Fruit fly (Drosophila melanogaster) whole organism, wandering third instar larva: Measurements from ENCODE around the gene Polr3A.

ENCODE experiments used
- Abd-B ChIP-seq: fragments of >200 bp; optimal IDR thresholded peaks from 2 replicates; lab custom pipeline; 2017; ENCODE audit warnings: missing biosample characterization, missing genetic modification characterization
- CG32264 ChIP-seq: fragments of 200-800 bp; sonication (Bioruptor generic); optimal IDR thresholded peaks from 2 replicates; lab custom pipeline; 2016; ENCODE audit warnings: missing biosample characterization, missing genetic modification characterization
- CG9705 ChIP-seq: fragments of 200-800 bp; sonication (Bioruptor generic); optimal IDR thresholded peaks from 2 replicates; lab custom pipeline; 2018; ENCODE audit warnings: missing biosample characterization, mild to moderate bottlenecking, missing genetic modification characterization
- CrebA ChIP-seq: fragments of 200-800 bp; sonication (Bioruptor generic); optimal IDR thresholded peaks from 2 replicates; lab custom pipeline; 2016; ENCODE audit warnings: missing biosample characterization, mild to moderate bottlenecking, missing genetic modification characterization, borderline replicate concordance
- Dfd ChIP-seq: fragments of >200 bp; optimal IDR thresholded peaks from 2 replicates; lab custom pipeline; 2017; ENCODE audit warnings: missing biosample characterization, missing genetic modification characterization
- Dif ChIP-seq: fragments of 200-275, 200-300 bp; sonication (Bioruptor generic); optimal IDR thresholded peaks from 2 replicates; lab custom pipeline; 2018; ENCODE audit warnings: missing biosample characterization, missing genetic modification characterization; ENCODE audit not compliant: partially characterized antibody
- GATAd ChIP-seq: sonication (Bioruptor generic); optimal IDR thresholded peaks from 2 replicates; lab custom pipeline; 2016; ENCODE audit warnings: missing biosample characterization, missing genetic modification characterization
- HLH106 ChIP-seq: fragments of 200-800 bp; optimal IDR thresholded peaks from 3 replicates; lab custom pipeline; 2019; ENCODE audit warnings: missing biosample characterization, mild to moderate bottlenecking, missing genetic modification characterization, moderate library complexity
- Hr78 ChIP-seq: fragments of >200 bp; optimal IDR thresholded peaks from 2 replicates; lab custom pipeline; 2017; ENCODE audit warnings: missing biosample characterization, missing genetic modification characterization
- Hr83 ChIP-seq: fragments of 200-300 bp; sonication (Bioruptor generic); optimal IDR thresholded peaks from 2 replicates; lab custom pipeline; 2016; ENCODE audit warnings: missing biosample characterization, mild to moderate bottlenecking, missing genetic modification characterization, moderate library complexity; ENCODE audit not compliant: poor library complexity, severe bottlenecking
- Jra ChIP-seq: sonication (Bioruptor generic); optimal IDR thresholded peaks from 2 replicates; lab custom pipeline; 2016; ENCODE audit warnings: missing biosample characterization, missing genetic modification characterization
- Mio ChIP-seq: sonication (Bioruptor generic); optimal IDR thresholded peaks from 2 replicates; lab custom pipeline; 2016; ENCODE audit warnings: missing biosample characterization, missing genetic modification characterization
- Myc ChIP-seq: fragments of >200 bp; optimal IDR thresholded peaks from 2 replicates; lab custom pipeline; 2017
- N ChIP-seq: fragments of >200 bp; optimal IDR thresholded peaks from 2 replicates; lab custom pipeline; 2018; ENCODE audit warnings: missing biosample characterization, missing external identifiers, missing genetic modification characterization
- OdsH ChIP-seq: fragments of 200-800 bp; sonication (Bioruptor generic); optimal IDR thresholded peaks from 2 replicates; lab custom pipeline; 2016; ENCODE audit warnings: missing biosample characterization, mild to moderate bottlenecking, missing genetic modification characterization
- Rel ChIP-seq, 2 experiments: fragments of 200-800 bp; sonication (Bioruptor generic) in 1 of 2; optimal IDR thresholded peaks; 2 replicates in 1 of 2; 3 replicates in 1 of 2; lab custom pipeline; 2016 to 2019; ENCODE audit warnings: mild to moderate bottlenecking in 2 of 2, missing biosample characterization in 2 of 2, missing genetic modification characterization in 2 of 2, moderate library complexity in 1 of 2
- Sp1 ChIP-seq: fragments of 200-800 bp; sonication (Bioruptor generic); optimal IDR thresholded peaks from 3 replicates; lab custom pipeline; 2019; ENCODE audit warnings: missing biosample characterization, mild to moderate bottlenecking, missing genetic modification characterization, moderate library complexity
- Vsx2 ChIP-seq: fragments of 200-300, 225-300 bp; sonication (Bioruptor generic); optimal IDR thresholded peaks from 2 replicates; lab custom pipeline; 2018; ENCODE audit warnings: missing biosample characterization, missing genetic modification characterization; ENCODE audit not compliant: partially characterized antibody
- br ChIP-seq: fragments of 200-800 bp; sonication (Bioruptor generic); optimal IDR thresholded peaks from 2 replicates; lab custom pipeline; 2016; ENCODE audit warnings: missing biosample characterization, missing genetic modification characterization
- brk ChIP-seq: fragments of 200-800 bp; sonication (Bioruptor generic); optimal IDR thresholded peaks from 2 replicates; lab custom pipeline; 2016; ENCODE audit warnings: missing biosample characterization, mild to moderate bottlenecking, missing genetic modification characterization
- dl ChIP-seq, 2 experiments: fragments of 175-275, 200-275 bp in 1 of 2; fragments of 200-275 bp in 1 of 2; sonication (Bioruptor generic); optimal IDR thresholded peaks; lab custom pipeline; 2018; ENCODE audit warnings: mild to moderate bottlenecking in 2 of 2, missing biosample characterization in 2 of 2, missing genetic modification characterization in 2 of 2, moderate library complexity in 2 of 2; ENCODE audit not compliant: partially characterized antibody in 2 of 2, insufficient read depth in 1 of 2
- dmrt93B ChIP-seq: fragments of 200-800 bp; sonication (Bioruptor generic); optimal IDR thresholded peaks from 2 replicates; lab custom pipeline; 2018; ENCODE audit warnings: missing biosample characterization, mild to moderate bottlenecking, missing genetic modification characterization
- dsf ChIP-seq: sonication (Bioruptor generic); optimal IDR thresholded peaks from 2 replicates; lab custom pipeline; 2016; ENCODE audit warnings: missing biosample characterization, missing genetic modification characterization, borderline replicate concordance
- ey ChIP-seq: fragments of 200-800 bp; sonication (Bioruptor generic); optimal IDR thresholded peaks from 2 replicates; lab custom pipeline; 2016; ENCODE audit warnings: missing biosample characterization, missing genetic modification characterization
- foxo ChIP-seq, 2 experiments: fragments of 200-800 bp; sonication (Bioruptor generic); optimal IDR thresholded peaks; 2 replicates in 1 of 2; 3 replicates in 1 of 2; lab custom pipeline; 2016 to 2017; ENCODE audit warnings: missing biosample characterization in 2 of 2, missing genetic modification characterization in 2 of 2
- fru ChIP-seq: fragments of 200-800 bp; sonication (Bioruptor generic); optimal IDR thresholded peaks from 3 replicates; lab custom pipeline; 2016; ENCODE audit warnings: missing biosample characterization, mild to moderate bottlenecking, missing genetic modification characterization
- h ChIP-seq: fragments of 200-800 bp; sonication (Bioruptor generic); optimal IDR thresholded peaks from 3 replicates; lab custom pipeline; 2016; ENCODE audit warnings: missing biosample characterization, mild to moderate bottlenecking, missing genetic modification characterization
- jim ChIP-seq: fragments of 175-275, 200-325 bp; sonication (Bioruptor generic); optimal IDR thresholded peaks from 2 replicates; lab custom pipeline; 2016; ENCODE audit warnings: missing biosample characterization, mild to moderate bottlenecking, missing genetic modification characterization
- lola ChIP-seq: fragments of >200 bp; optimal IDR thresholded peaks from 2 replicates; lab custom pipeline; 2017; ENCODE audit warnings: missing biosample characterization, missing genetic modification characterization
- pan ChIP-seq: fragments of >200 bp; optimal IDR thresholded peaks from 2 replicates; lab custom pipeline; 2017
- psq ChIP-seq: fragments of 200-800 bp; sonication (Bioruptor generic); optimal IDR thresholded peaks from 3 replicates; lab custom pipeline; 2017; ENCODE audit warnings: missing biosample characterization, mild to moderate bottlenecking, missing genetic modification characterization, moderate library complexity
- rgr ChIP-seq: fragments of 200-800 bp; sonication (Bioruptor generic); optimal IDR thresholded peaks from 3 replicates; lab custom pipeline; 2016; ENCODE audit warnings: missing biosample characterization, mild to moderate bottlenecking, missing genetic modification characterization
- sv ChIP-seq: fragments of 200-800 bp; sonication (Bioruptor generic); optimal IDR thresholded peaks from 3 replicates; lab custom pipeline; 2016; ENCODE audit warnings: missing biosample characterization, missing genetic modification characterization
- tai ChIP-seq: sonication (Bioruptor generic); optimal IDR thresholded peaks from 2 replicates; lab custom pipeline; 2016; ENCODE audit warnings: missing biosample characterization, missing genetic modification characterization
- usp ChIP-seq: fragments of >200 bp; optimal IDR thresholded peaks from 2 replicates; lab custom pipeline; 2017; ENCODE audit warnings: missing biosample characterization, missing genetic modification characterization
- woc ChIP-seq: sonication (Bioruptor generic); optimal IDR thresholded peaks from 2 replicates; lab custom pipeline; 2016; ENCODE audit warnings: missing biosample characterization, mild to moderate bottlenecking, missing genetic modification characterization

Gene Polr3A

dm6 chrX:15762723-15763122 is at the start of gene Polr3A:
Polr3A (plus strand) TSS chrX:15762956.
- TF ChIP-seq CG32264 (GFP tag; lab: Kevin White, UChicago) = no peak
- no peak for TF ChIP-seq dmrt93B
- no peak for TF ChIP-seq dl (GFP tag; optimal IDR thresholded peaks at IDR 0.05; lab: Kevin White, UChicago; ENCODE audit: insufficient read depth in 1 of 2, partially characterized antibody in 2 of 2)
- TF ChIP-seq Hr83 (GFP tag; lab: Kevin White, UChicago) = no peak
- no peak for TF ChIP-seq OdsH (GFP tag; lab: Kevin White, UChicago)
- TF ChIP-seq N = no peak
- TF ChIP-seq HLH106 (tag; lab: Kevin White, UChicago) = no peak
- no peak for TF ChIP-seq Dfd
- TF ChIP-seq dsf (GFP tag; lab: Kevin White, UChicago) = no peak
- TF ChIP-seq Abd-B (GFP tag; lab: Kevin White, UChicago) = no peak
- TF ChIP-seq Vsx2 = no peak
- no peak for TF ChIP-seq brk (GFP tag; lab: Kevin White, UChicago)
- TF ChIP-seq CrebA = no peak
- TF ChIP-seq Hr78 (GFP tag; lab: Kevin White, UChicago) = no peak

- no peak for TF ChIP-seq Dif (GFP tag; lab: Kevin White, UChicago)
- TF ChIP-seq jim (GFP tag; lab: Kevin White, UChicago) = no peak
- no peak for TF ChIP-seq Vsx2
- TF ChIP-seq woc (GFP tag; lab: Kevin White, UChicago) = no peak
- TF ChIP-seq pan (lab: Kevin White, UChicago) = no peak
- TF ChIP-seq Abd-B (GFP tag; lab: Kevin White, UChicago) = no peak
- no peak for TF ChIP-seq CrebA
- no peak for TF ChIP-seq Hr78 (GFP tag; lab: Kevin White, UChicago)
- no peak for TF ChIP-seq psq
- no peak for TF ChIP-seq usp (GFP tag; lab: Kevin White, UChicago)
- TF ChIP-seq GATAd = no peak
- TF ChIP-seq h (GFP tag; lab: Kevin White, UChicago) = no peak
- TF ChIP-seq br = no peak
- TF ChIP-seq dmrt93B = no peak
- no peak for TF ChIP-seq HLH106 (tag; lab: Kevin White, UChicago)
These were observed 30.8 kb upstream of the Polr3A start, which contains the start of gene CG8191 for dm6 chrX:15731968-15732367. CG8191 (plus strand) TSS chrX:15732178.

- TF ChIP-seq OdsH (GFP tag; lab: Kevin White, UChicago) (no peak), woc (GFP tag; lab: Kevin White, UChicago) (no peak), br (no peak), lola (GFP tag; lab: Kevin White, UChicago) (no peak), Hr78 (GFP tag; lab: Kevin White, UChicago) (no peak), Vsx2 (no peak), N (no peak), rgr (GFP tag; lab: Kevin White, UChicago) (no peak), brk (GFP tag; lab: Kevin White, UChicago) (no peak), Mio (GFP tag; lab: Kevin White, UChicago) (no peak), sv (GFP tag; lab: Kevin White, UChicago) (no peak), CG9705 (GFP tag; lab: Kevin White, UChicago) (no peak), dsf (GFP tag; lab: Kevin White, UChicago) (no peak), Jra (GFP tag; lab: Kevin White, UChicago) (no peak), Rel (GFP tag; optimal IDR thresholded peaks at IDR 0.05; lab: Kevin White, UChicago) (no peak), Rel (tag; optimal IDR thresholded peaks at IDR 0.05; lab: Kevin White, UChicago) (no peak), Dif (GFP tag; lab: Kevin White, UChicago) (no peak), ey (no peak), CG32264 (GFP tag; lab: Kevin White, UChicago) (no peak), jim (GFP tag; lab: Kevin White, UChicago) (no peak), Dfd (no peak)
- TF ChIP-seq, all 38 proteins: peak for 0
These were observed 29.4 kb upstream of the Polr3A start for dm6 chrX:15733192-15733892.

- TF ChIP-seq dsf (GFP tag; lab: Kevin White, UChicago) = no peak
- TF ChIP-seq Dfd = no peak
- no peak for TF ChIP-seq Hr78 (GFP tag; lab: Kevin White, UChicago)
- TF ChIP-seq rgr (GFP tag; lab: Kevin White, UChicago) = peak; percentile 53
- peak; percentile 48 for TF ChIP-seq br
- TF ChIP-seq foxo (GFP tag; optimal IDR thresholded peaks at IDR 0.05; lab: Kevin White, UChicago) = peak in 1 of 2 experiments; percentile 59
- TF ChIP-seq sv (GFP tag; lab: Kevin White, UChicago) = peak; percentile 35
- TF ChIP-seq HLH106 (tag; lab: Kevin White, UChicago) = peak; percentile 81
- no peak for TF ChIP-seq Vsx2
- TF ChIP-seq fru (GFP tag; lab: Kevin White, UChicago) = peak; percentile 71
- peak; percentile 32 for TF ChIP-seq psq
- TF ChIP-seq N = no peak
- no peak for TF ChIP-seq brk (GFP tag; lab: Kevin White, UChicago)
- no peak for TF ChIP-seq Dif (GFP tag; lab: Kevin White, UChicago)
- peak; percentile 68 for TF ChIP-seq Myc
- peak; percentile 57 for TF ChIP-seq ey
- TF ChIP-seq Jra (GFP tag; lab: Kevin White, UChicago) = no peak
- no peak for TF ChIP-seq CrebA
- peak; percentile 69 for TF ChIP-seq Sp1 (GFP tag; lab: Kevin White, UChicago)
- TF ChIP-seq CG9705 (GFP tag; lab: Kevin White, UChicago) = peak; percentile 71
- peak; percentile 88 for TF ChIP-seq woc (GFP tag; lab: Kevin White, UChicago)
- TF ChIP-seq h (GFP tag; lab: Kevin White, UChicago) = peak; percentile 73
- no peak for TF ChIP-seq Rel (GFP tag; optimal IDR thresholded peaks at IDR 0.05; lab: Kevin White, UChicago)
- peak; percentile 28 for TF ChIP-seq Rel (tag; optimal IDR thresholded peaks at IDR 0.05; lab: Kevin White, UChicago)
- TF ChIP-seq GATAd = no peak
- TF ChIP-seq tai = no peak
- no peak for TF ChIP-seq dl (GFP tag; optimal IDR thresholded peaks at IDR 0.05; lab: Kevin White, UChicago; ENCODE audit: insufficient read depth in 1 of 2, partially characterized antibody in 2 of 2)
- no peak for TF ChIP-seq dmrt93B
- TF ChIP-seq Mio (GFP tag; lab: Kevin White, UChicago) = no peak
These were observed 28.8 kb upstream of the Polr3A start, which contains the start of the genes CG12379 and MagR for dm6 chrX:15733995-15734394. CG12379 (minus strand) TSS chrX:15733996. MagR (plus strand) TSS chrX:15734270.
